Fruit fly (Drosophila melanogaster): ENCODE results near the gene CG3618.

DNA sequence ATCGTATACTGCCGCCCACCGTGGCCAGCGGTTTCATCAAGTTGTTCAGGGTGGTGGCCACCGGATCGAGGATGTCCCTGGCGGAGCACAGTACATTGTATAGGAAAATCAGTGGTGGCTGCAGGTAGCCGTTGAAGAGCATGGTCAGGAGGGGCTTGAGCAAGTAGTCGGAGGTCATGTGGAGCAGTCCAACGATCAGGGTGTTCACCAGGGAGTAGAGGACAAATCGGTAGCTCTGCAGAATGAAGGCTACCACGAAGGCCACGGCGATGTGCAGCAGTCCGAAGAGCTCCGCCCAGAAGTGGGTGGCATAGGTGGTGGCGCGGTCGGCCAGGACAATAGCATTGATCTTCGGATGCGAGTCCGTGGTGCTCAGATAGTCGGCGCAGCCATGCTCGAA, 18.5 kb downstream of the CG3618 start:
- no peak for TF ChIP-seq insv (optimal IDR thresholded peaks at IDR 0.05)
- no peak for TF ChIP-seq h (optimal IDR thresholded peaks at IDR 0.05)
- no peak for TF ChIP-seq Sin3A (optimal IDR thresholded peaks at IDR 0.05)
- no peak for TF ChIP-seq psq (optimal IDR thresholded peaks at IDR 0.05)
- no peak for TF ChIP-seq Myc (optimal IDR thresholded peaks at IDR 0.05)

Measured in Kc167 (cell line).